Fruit fly (Drosophila melanogaster): ENCODE results near the gene Taf12.

DNA sequence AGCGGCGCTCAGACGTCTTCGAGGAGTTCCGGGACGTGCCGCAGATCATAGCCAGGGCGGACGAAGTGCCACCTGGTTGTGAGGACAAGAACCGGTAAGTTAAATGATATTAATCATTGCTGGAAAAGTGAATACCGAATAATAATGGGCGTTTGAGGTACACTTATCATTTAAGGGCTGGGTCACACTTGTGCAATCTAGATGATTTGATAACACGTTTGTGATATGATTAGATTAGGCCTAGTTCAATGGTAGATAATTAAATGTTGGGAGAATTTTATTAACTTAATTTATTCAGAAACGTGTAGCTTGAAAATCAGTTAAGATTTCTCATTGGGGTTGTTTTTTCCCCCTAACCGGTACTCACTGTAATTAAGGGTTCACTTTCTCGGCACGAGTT lies 8.6 kb downstream of the Taf12 start:
- no peak for TF ChIP-seq Myc (optimal IDR thresholded peaks at IDR 0.05)
- TF ChIP-seq Hr78 (GFP tag; optimal IDR thresholded peaks at IDR 0.05) = no peak
- TF ChIP-seq br (GFP tag; optimal IDR thresholded peaks at IDR 0.05) = no peak
- TF ChIP-seq GATAd (GFP tag; optimal IDR thresholded peaks at IDR 0.05) = no peak
- TF ChIP-seq psq (GFP tag; optimal IDR thresholded peaks at IDR 0.05) = no peak
- no peak for TF ChIP-seq sv (GFP tag; optimal IDR thresholded peaks at IDR 0.05)

Data from whole organism, wandering third instar larva.